Worm (Caenorhabditis elegans) whole organism, mixed stage, embryonic: ENCODE measurements around the gene acbp-4.

Experiments used
- M03D4.4 ChIP-seq: sonication (generic microtip); optimal IDR thresholded peaks from 2 replicates; lab custom pipeline; 2017; ENCODE audit warnings: mild to moderate bottlenecking, missing genetic modification characterization, missing compliant biosample characterization
- bed-3 ChIP-seq: fragments of 200-800 bp; sonication (Bioruptor generic); optimal IDR thresholded peaks from 3 replicates; lab custom pipeline; 2018; ENCODE audit warnings: mild to moderate bottlenecking, missing genetic modification characterization, moderate library complexity, missing compliant biosample characterization
- blmp-1 ChIP-seq: fragments of 150-350 bp; optimal IDR thresholded peaks from 2 replicates; lab custom pipeline; 2014; ENCODE audit warnings: missing biosample characterization, missing genetic modification characterization
- ceh-39 ChIP-seq: fragments of 150-350 bp; optimal IDR thresholded peaks from 2 replicates; lab custom pipeline; 2014; ENCODE audit warnings: missing biosample characterization, missing genetic modification characterization
- ceh-43 ChIP-seq: fragments of 200-800 bp; sonication (Bioruptor generic); optimal IDR thresholded peaks from 2 replicates; lab custom pipeline; 2018; ENCODE audit warnings: mild to moderate bottlenecking, missing genetic modification characterization, moderate library complexity, missing compliant biosample characterization
- ceh-83 ChIP-seq: fragments of 200-800 bp; sonication (Bioruptor generic); optimal IDR thresholded peaks from 2 replicates; lab custom pipeline; 2018; ENCODE audit warnings: mild to moderate bottlenecking, missing genetic modification characterization, missing compliant biosample characterization
- ces-1 ChIP-seq: fragments of 150-350 bp; optimal IDR thresholded peaks from 2 replicates; lab custom pipeline; 2014; ENCODE audit warnings: missing biosample characterization, missing genetic modification reagents, missing genetic modification characterization
- cnd-1 ChIP-seq: fragments of 200-800 bp; sonication (Bioruptor generic); optimal IDR thresholded peaks from 2 replicates; lab custom pipeline; 2018; ENCODE audit warnings: mild to moderate bottlenecking, missing genetic modification characterization, missing compliant biosample characterization
- drap-1 ChIP-seq: fragments of 200-800 bp; sonication (Bioruptor generic); optimal IDR thresholded peaks from 3 replicates; lab custom pipeline; 2018; ENCODE audit warnings: mild to moderate bottlenecking, missing genetic modification characterization, missing compliant biosample characterization
- elt-1 ChIP-seq: sonication (generic microtip); optimal IDR thresholded peaks from 2 replicates; lab custom pipeline; 2017; ENCODE audit warnings: missing genetic modification characterization, mild to moderate bottlenecking, missing compliant biosample characterization, antibody characterized with exemption, moderate library complexity, borderline replicate concordance; ENCODE audit not compliant: insufficient read depth
- elt-3 ChIP-seq: fragments of 150-350 bp; optimal IDR thresholded peaks from 2 replicates; lab custom pipeline; 2014; ENCODE audit warnings: missing biosample characterization, missing genetic modification characterization
- flh-1 ChIP-seq: fragments of 200-800 bp; sonication (Bioruptor generic); optimal IDR thresholded peaks from 2 replicates; lab custom pipeline; 2018; ENCODE audit warnings: mild to moderate bottlenecking, missing genetic modification characterization, moderate library complexity, missing compliant biosample characterization
- hlh-1 ChIP-seq: fragments of 150-350 bp; optimal IDR thresholded peaks from 2 replicates; lab custom pipeline; 2014; ENCODE audit warnings: missing biosample characterization, missing genetic modification reagents, missing genetic modification characterization
- lin-13 ChIP-seq: fragments of 150-350 bp; optimal IDR thresholded peaks from 2 replicates; lab custom pipeline; 2014; ENCODE audit warnings: missing biosample characterization, missing genetic modification characterization
- lin-32 ChIP-seq: fragments of 200-800 bp; sonication (Bioruptor generic); optimal IDR thresholded peaks from 2 replicates; lab custom pipeline; 2018; ENCODE audit warnings: mild to moderate bottlenecking, missing genetic modification characterization, missing compliant biosample characterization
- mab-5 ChIP-seq: fragments of 150-350 bp; optimal IDR thresholded peaks from 2 replicates; lab custom pipeline; 2014; ENCODE audit warnings: missing biosample characterization, missing genetic modification characterization
- mep-1 ChIP-seq: fragments of 150-350 bp; optimal IDR thresholded peaks from 2 replicates; lab custom pipeline; 2017; ENCODE audit warnings: missing biosample characterization, missing genetic modification reagents, missing genetic modification characterization, inconsistent platforms
- nhr-2 ChIP-seq: fragments of 150-350 bp; optimal IDR thresholded peaks from 2 replicates; lab custom pipeline; 2014; ENCODE audit warnings: missing biosample characterization, missing genetic modification characterization
- nhr-237 ChIP-seq: fragments of 150-350 bp; optimal IDR thresholded peaks from 2 replicates; lab custom pipeline; 2014; ENCODE audit warnings: missing biosample characterization, missing genetic modification characterization
- nhr-28 ChIP-seq: fragments of 150-350 bp; optimal IDR thresholded peaks from 2 replicates; lab custom pipeline; 2014; ENCODE audit warnings: missing biosample characterization, missing genetic modification characterization
- nhr-76 ChIP-seq: sonication (generic microtip); optimal IDR thresholded peaks from 2 replicates; lab custom pipeline; 2017; ENCODE audit warnings: missing biosample characterization, missing genetic modification characterization
- sem-2 ChIP-seq: fragments of 200-800 bp; sonication (Bioruptor generic); optimal IDR thresholded peaks from 2 replicates; lab custom pipeline; 2018; ENCODE audit warnings: mild to moderate bottlenecking, missing genetic modification characterization, missing compliant biosample characterization
- snpc-4 ChIP-seq: fragments of 150-350 bp; optimal IDR thresholded peaks from 2 replicates; lab custom pipeline; 2014; ENCODE audit warnings: missing biosample characterization, missing genetic modification characterization
- sptf-1 ChIP-seq: sonication (generic microtip); optimal IDR thresholded peaks from 2 replicates; lab custom pipeline; 2017; ENCODE audit warnings: mild to moderate bottlenecking, missing genetic modification characterization, moderate library complexity, missing compliant biosample characterization
- unc-120 ChIP-seq: sonication (generic microtip); optimal IDR thresholded peaks from 2 replicates; lab custom pipeline; 2017; ENCODE audit warnings: missing genetic modification characterization, missing compliant biosample characterization; ENCODE audit not compliant: poor library complexity, severe bottlenecking
- unc-39 ChIP-seq: fragments of 150-350 bp; optimal IDR thresholded peaks from 2 replicates; lab custom pipeline; 2014; ENCODE audit warnings: missing biosample characterization, missing genetic modification characterization
- unc-62 ChIP-seq: fragments of 150-350 bp; optimal IDR thresholded peaks from 2 replicates; lab custom pipeline; 2014; ENCODE audit warnings: missing biosample characterization, missing genetic modification reagents, missing genetic modification characterization
- zip-8 ChIP-seq: fragments of 150-350 bp; optimal IDR thresholded peaks from 2 replicates; lab custom pipeline; 2014; ENCODE audit warnings: missing biosample characterization, missing genetic modification characterization
- ztf-11 ChIP-seq: fragments of 150-350 bp; optimal IDR thresholded peaks from 2 replicates; lab custom pipeline; 2014; ENCODE audit warnings: missing biosample characterization, missing genetic modification characterization

acbp-4 gene

DNA sequence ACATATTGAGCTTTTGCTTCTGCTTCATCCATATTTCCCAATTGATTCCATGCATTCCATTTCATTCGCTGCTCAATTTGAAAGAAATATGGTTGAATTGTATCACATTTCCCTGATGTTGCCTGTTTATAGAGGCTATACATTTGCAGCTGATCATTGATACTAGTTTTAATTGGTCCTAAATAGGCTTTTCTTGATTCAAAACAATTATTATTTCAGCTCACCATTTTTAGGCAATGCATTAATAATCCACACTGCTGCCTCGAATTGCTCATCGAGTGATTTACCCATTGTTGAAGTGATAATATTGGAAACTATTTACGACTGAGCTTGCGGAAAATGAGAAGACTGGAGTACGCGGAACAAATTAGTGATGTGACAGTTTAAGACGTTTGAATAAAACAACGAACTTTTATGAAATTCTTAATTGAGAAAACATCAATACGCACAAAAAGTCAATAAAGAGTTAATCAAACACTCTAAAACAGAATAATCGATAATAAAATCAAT is at the start of gene acbp-4:
acbp-4 (minus strand) TSS at position 510 of the 510 bp plus-strand sequence.
- TF ChIP-seq blmp-1 (tag; lab: Kevin White, UChicago) (no peak), bed-3 (no peak), hlh-1 (no peak), ceh-83 (no peak), cnd-1 (tag; lab: Kevin White, UChicago) (no peak), M03D4.4 (no peak), ceh-39 (tag; lab: Kevin White, UChicago) (no peak), nhr-2 (tag; lab: Kevin White, UChicago) (no peak), elt-3 (no peak), unc-62 (GFP tag; lab: Kevin White, UChicago) (no peak), sptf-1 (tag; lab: Kevin White, UChicago) (no peak), flh-1 (GFP tag; lab: Kevin White, UChicago) (no peak), ces-1 (GFP tag; lab: Kevin White, UChicago) (no peak), unc-120 (tag; lab: Kevin White, UChicago) (no peak)

ce11 chrIII:7358627-7359026 is 49.7 kb upstream of the acbp-4 start:
- TF ChIP-seq ztf-11 (tag; lab: Kevin White, UChicago): no peak
- no peak for TF ChIP-seq nhr-76 (tag; lab: Kevin White, UChicago)
- TF ChIP-seq lin-32 (GFP tag; lab: Kevin White, UChicago): no peak
- no peak for TF ChIP-seq flh-1 (GFP tag; lab: Kevin White, UChicago)
- no peak for TF ChIP-seq unc-120 (tag; lab: Kevin White, UChicago)
- no peak for TF ChIP-seq unc-62 (GFP tag; lab: Kevin White, UChicago)
- no peak for TF ChIP-seq elt-1
- no peak for TF ChIP-seq drap-1
- TF ChIP-seq mab-5 (tag; lab: Kevin White, UChicago): no peak
- TF ChIP-seq, all 35 proteins: peak for 0

DNA sequence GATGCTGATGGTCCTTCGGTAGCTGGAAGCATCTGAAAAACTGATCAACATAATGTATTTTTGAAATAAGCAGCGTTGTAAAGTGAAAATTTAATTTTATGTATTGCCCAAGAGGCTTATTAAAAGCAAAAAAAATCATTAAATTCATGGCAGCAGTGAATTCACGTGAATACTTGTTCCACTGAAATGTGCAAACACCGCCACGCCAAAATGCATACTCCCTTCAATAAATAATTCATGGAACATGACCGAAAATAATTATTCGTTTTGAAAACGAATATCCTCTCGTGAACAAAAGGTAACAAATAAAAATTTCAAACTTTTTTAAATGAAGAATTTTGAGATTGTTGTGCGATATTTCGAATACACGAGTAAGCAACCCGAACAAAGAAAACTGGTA is 48.4 kb upstream of the acbp-4 start, which contains the start of gene F08F8.10:
F08F8.10 (minus strand) TSS at position 38 of the 400 bp plus-strand sequence.
- no peak for TF ChIP-seq sptf-1 (tag; lab: Kevin White, UChicago)
- TF ChIP-seq ces-1 (GFP tag; lab: Kevin White, UChicago): peak; percentile 0
- TF ChIP-seq, all 35 proteins: peak for 1

DNA sequence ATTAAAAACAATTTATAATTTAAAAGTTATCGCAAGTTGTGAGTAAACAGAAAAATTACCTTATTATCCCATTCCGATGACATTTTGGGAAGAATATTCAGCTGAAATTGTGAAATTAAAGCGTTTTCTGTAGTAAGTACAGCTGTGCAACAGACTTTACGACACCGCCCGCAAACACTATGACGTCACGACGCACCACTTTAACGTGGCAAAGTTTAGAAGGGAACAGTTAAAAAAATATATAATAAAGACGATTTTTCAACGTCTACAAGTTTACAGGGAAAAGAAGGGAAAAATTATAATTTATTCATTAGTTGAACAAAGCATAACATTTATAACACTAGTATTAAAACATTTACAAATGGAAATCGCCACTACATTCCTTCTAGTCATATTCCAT is 45.0 kb upstream of the acbp-4 start, which contains the start of gene F08F8.9:
F08F8.9 (minus strand) TSS at position 101 of the 400 bp plus-strand sequence.
- no peak for TF ChIP-seq unc-62 (GFP tag; lab: Kevin White, UChicago)
- no peak for TF ChIP-seq snpc-4
- no peak for TF ChIP-seq elt-1
- no peak for TF ChIP-seq nhr-28 (tag; lab: Kevin White, UChicago)
- TF ChIP-seq ztf-11 (tag; lab: Kevin White, UChicago): no peak
- TF ChIP-seq hlh-1: no peak
- no peak for TF ChIP-seq nhr-237 (tag; lab: Kevin White, UChicago)
- TF ChIP-seq drap-1: no peak
- no peak for TF ChIP-seq unc-39 (tag; lab: Kevin White, UChicago)
- TF ChIP-seq zip-8 (tag; lab: Kevin White, UChicago): no peak
- no peak for TF ChIP-seq lin-13
- no peak for TF ChIP-seq ces-1 (GFP tag; lab: Kevin White, UChicago)
- no peak for TF ChIP-seq flh-1 (GFP tag; lab: Kevin White, UChicago)
- TF ChIP-seq lin-32 (GFP tag; lab: Kevin White, UChicago): no peak
- TF ChIP-seq mep-1 (tag; lab: Kevin White, UChicago): no peak
- no peak for TF ChIP-seq sem-2 (GFP tag; lab: Kevin White, UChicago)

DNA sequence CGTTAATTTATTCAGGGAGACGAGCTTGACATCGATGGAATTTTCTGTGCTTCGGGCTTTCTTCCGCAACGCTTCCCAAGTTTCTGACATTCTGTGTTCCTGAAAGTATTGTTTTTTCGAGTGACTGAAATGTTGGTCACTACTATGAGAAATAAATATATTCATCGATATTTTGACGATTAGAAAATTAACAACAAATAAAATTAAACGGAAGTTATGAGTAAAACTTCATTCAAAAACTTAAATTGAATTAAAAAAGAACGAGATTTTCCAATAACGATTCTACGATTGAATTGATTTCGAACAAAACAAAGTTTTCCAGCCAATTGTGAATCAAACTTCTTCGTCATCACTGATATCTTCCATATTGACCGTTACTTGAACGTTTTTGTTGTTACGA is 40.2 kb upstream of the acbp-4 start, which contains the start of gene gos-28:
gos-28 (minus strand) TSS at position 101 of the 400 bp plus-strand sequence.
- no peak for TF ChIP-seq nhr-2 (tag; lab: Kevin White, UChicago)
- no peak for TF ChIP-seq drap-1
- no peak for TF ChIP-seq ceh-43
- no peak for TF ChIP-seq unc-120 (tag; lab: Kevin White, UChicago)
- TF ChIP-seq elt-3: no peak
- TF ChIP-seq ztf-11 (tag; lab: Kevin White, UChicago): no peak
- TF ChIP-seq ceh-39 (tag; lab: Kevin White, UChicago): no peak
- no peak for TF ChIP-seq zip-8 (tag; lab: Kevin White, UChicago)
- TF ChIP-seq lin-13: no peak
- TF ChIP-seq unc-62 (GFP tag; lab: Kevin White, UChicago): no peak
- TF ChIP-seq, all 35 proteins: peak for 0
